Worm (Caenorhabditis elegans): ENCODE data around the gene col-101.

The col-101 gene

DNA sequence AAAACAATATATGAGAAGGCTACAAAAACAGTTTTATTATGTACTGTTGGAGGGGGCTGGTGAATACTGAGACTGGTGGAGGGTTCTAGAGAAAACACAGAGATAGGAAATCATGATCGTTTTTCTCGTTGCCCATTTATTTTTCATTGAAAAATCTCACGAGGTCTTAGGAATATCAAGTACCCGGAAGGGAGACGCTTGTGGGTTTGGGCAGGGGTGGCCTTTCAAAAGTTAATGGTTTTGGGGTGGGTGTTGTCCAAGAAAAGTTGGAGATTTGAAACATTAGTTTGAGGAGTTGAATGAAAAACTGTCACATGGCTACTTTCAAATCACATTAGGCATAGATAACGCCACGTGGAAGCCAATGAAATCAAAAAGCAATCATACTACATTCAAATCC is 32.1 kb downstream of the col-101 start:
- TF ChIP-seq W03F9.2 (tag; optimal IDR thresholded peaks at IDR 0.05) (no peak), him-1 (tag; optimal IDR thresholded peaks at IDR 0.05) (no peak), dao-5 (tag; optimal IDR thresholded peaks at IDR 0.05) (no peak)

DNA sequence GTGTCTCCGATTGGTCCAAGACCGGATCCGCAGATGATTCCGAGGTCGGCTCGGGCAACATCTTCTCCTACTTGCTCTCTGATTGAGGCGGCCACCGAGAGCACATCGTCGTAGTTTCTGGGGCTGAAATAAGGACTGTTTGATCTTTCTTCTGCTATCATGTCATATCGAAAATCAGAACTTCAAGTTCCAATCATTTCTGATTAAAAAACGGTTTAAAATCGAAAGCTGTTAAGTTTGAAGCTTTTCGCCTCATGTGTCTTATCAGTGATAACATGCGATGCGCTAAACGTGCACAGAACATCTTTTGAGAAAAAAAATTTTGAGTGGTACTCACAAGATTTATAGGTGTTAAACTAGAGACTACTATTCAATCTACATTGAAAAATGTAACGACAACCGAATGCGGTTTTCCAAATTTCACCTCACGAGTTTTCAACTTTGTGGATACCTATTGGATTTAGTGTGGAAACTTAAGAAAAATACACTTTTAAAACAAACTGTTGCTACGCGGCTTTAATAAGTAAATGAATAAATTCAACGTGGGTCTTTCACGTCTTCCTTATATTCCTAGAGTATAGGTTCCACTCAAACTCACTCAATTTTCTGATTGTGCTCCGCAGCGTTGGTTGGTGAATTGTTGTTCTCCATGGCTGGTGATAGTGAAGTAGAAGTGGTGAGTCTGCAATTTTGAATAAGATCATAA is 32.7 kb downstream of the col-101 start:
- TF ChIP-seq him-1 (tag; optimal IDR thresholded peaks at IDR 0.05) (no peak), dao-5 (tag; optimal IDR thresholded peaks at IDR 0.05) (no peak), W03F9.2 (tag; optimal IDR thresholded peaks at IDR 0.05) (no peak)

DNA sequence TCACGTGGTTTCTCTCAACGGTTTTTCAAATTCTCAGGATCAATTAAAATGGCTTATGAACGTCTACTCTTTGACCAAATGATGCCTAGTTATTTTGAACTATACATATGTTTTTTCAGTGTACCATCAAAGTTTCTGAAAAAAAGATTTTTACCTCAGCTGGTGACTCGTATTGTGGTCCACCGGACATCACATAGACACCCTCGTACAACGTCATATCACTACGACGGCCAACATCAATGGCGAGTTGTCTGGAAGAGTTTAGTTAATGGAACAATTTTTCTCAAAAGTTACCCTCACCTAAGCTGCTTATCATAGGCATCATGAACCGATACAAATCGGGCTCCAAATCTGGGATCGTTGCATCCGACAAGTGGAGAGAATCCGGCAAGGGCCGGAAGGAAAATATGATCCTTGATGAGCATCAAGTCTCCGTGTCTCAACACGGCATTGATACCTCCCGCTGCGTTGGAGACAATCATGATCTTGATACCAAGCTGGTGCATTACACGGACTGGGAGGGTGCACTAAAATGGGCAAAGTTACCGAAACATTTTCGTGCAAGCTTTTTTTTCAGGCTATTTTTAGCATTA is 33.6 kb downstream of the col-101 start:
- no peak for TF ChIP-seq him-1 (tag; optimal IDR thresholded peaks at IDR 0.05)
- TF ChIP-seq W03F9.2 (tag; optimal IDR thresholded peaks at IDR 0.05) = no peak
- no peak for TF ChIP-seq dao-5 (tag; optimal IDR thresholded peaks at IDR 0.05)

DNA sequence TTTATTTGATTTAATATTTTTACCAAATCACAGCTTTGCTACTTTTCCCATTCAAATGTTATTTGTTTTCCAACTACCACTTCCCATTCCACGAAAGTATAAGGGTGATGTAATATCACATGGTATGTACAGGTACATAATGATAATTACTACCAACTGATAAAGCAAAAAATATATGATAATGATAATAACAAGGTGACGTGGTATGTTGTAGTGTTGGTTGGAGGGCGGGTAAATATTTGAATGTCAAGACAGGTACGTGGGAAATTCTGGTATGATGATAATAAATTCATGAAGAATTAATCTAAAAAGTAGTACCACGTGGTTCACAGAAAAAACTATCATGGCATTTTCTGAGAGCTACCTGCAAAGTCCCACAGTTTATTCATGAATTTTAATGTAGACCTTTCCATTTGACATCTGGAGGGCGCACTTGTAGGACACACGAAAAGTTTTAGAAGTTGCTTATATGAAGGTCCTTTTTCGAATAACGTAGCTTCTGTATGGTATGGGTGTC is 34.9 kb downstream of the col-101 start:
- no peak for TF ChIP-seq him-1 (tag; optimal IDR thresholded peaks at IDR 0.05)

DNA sequence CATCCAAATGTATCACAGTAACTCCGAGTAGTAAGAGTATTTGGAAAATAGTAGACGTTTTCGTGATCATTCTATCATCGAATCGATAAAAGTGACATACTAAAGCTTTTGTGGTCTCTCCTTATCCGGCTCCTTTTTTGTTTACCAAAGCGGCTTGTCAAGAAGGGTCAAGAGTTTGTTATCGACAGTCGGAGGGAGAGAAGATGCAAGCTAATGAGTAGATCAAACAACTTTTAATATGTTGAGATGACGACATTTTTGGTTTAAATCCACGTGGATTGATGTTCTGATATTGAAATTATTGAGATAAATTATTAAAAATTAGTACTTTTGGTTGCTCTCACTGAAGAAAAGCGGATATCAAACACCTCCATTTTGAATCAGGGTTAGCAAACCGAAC is 35.5 kb downstream of the col-101 start, which contains the start of gene T21D12.7:
Gene T21D12.7, minus strand, starts transcription at position 101 of the 400 bp plus-strand sequence.
- no peak for TF ChIP-seq dao-5 (tag; optimal IDR thresholded peaks at IDR 0.05)
- no peak for TF ChIP-seq W03F9.2 (tag; optimal IDR thresholded peaks at IDR 0.05)
- no peak for TF ChIP-seq him-1 (tag; optimal IDR thresholded peaks at IDR 0.05)

DNA sequence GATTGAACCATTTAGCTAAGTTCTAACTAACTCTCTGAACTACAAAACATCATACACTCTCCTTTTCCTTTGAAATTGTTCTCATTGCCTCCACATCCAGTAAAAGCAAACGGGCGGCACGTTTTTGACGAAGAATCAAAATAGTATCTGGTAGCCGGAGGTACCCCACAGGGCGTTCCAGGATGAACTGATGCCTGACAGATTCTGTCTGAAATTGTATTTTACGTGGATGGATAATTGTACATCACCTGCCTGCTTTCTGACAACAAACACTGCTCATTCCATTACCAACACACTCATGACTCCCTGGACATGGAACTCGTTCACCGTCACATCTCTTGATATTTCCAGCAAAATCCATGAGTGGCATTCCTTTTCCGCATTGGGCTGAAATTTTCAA is 36.4 kb downstream of the col-101 start:
- TF ChIP-seq W03F9.2 (tag; optimal IDR thresholded peaks at IDR 0.05) = no peak
- no peak for TF ChIP-seq him-1 (tag; optimal IDR thresholded peaks at IDR 0.05)
- no peak for TF ChIP-seq dao-5 (tag; optimal IDR thresholded peaks at IDR 0.05)

DNA sequence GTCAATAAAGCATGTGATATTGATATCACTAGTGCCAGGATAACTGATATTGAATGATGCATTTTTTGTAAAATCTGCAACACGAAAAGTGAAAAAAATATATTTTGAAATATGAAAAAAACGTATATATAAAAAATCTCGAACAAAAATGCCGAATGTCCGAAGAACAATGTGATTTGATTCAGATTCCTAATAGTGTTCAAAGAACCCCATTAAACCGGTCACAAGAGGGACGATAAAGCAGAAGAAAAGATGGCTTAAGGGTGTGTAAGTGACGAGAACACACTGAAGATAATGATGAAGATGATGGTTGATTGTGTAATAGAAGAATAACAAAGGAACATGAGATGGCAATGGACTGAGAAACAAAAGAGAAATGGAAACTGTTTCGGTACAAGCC is 38.8 kb downstream of the col-101 start, which contains the start of gene T21D12.14:
Gene T21D12.14, minus strand, starts transcription at position 101 of the 400 bp plus-strand sequence.
- no peak for TF ChIP-seq him-1 (tag; optimal IDR thresholded peaks at IDR 0.05)
- no peak for TF ChIP-seq dao-5 (tag; optimal IDR thresholded peaks at IDR 0.05)

DNA sequence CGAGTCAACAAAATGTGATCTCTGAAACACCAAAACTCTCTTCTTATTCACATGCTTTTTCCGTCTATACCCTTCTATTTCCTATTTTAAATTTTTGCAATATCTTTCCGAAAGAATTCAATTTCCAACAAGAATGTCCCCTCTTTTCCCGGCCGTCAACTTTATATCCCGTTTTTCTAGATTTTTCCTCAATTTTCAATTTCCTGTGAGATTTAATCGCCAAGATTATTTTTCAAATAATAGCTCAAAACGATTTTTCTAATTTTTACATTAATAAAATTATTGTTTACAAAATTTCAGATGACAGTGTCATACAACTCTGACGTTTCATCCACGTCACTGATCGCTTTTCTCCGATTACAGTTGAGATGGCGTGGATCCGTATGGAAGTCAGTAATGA is 43.5 kb downstream of the col-101 start, which contains the start of gene best-19:
Gene best-19, plus strand, starts transcription at position 301 of the 400 bp plus-strand sequence.
- TF ChIP-seq him-1 (tag; optimal IDR thresholded peaks at IDR 0.05) (no peak), dao-5 (tag; optimal IDR thresholded peaks at IDR 0.05) (no peak)

DNA sequence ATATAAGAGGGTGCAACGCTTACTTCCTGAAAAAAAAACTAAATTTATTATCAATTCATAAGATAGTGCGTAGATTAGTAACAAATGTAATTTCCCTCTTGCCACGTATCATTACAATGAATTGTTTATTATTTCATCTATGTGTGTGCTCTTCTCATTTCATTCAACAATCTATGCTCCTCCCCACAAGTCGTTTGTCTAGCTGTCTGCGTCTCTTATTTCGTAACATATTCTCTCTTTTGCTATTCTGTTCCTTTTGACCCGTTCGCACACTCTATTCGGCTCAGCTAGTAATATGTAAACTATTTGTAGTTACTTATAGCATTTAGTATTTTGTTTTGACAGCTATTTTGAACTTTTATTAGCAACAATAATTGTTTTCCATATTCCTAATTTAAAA is 44.8 kb downstream of the col-101 start:
- TF ChIP-seq W03F9.2 (tag; optimal IDR thresholded peaks at IDR 0.05) (no peak), dao-5 (tag; optimal IDR thresholded peaks at IDR 0.05) (no peak), him-1 (tag; optimal IDR thresholded peaks at IDR 0.05) (no peak)

DNA sequence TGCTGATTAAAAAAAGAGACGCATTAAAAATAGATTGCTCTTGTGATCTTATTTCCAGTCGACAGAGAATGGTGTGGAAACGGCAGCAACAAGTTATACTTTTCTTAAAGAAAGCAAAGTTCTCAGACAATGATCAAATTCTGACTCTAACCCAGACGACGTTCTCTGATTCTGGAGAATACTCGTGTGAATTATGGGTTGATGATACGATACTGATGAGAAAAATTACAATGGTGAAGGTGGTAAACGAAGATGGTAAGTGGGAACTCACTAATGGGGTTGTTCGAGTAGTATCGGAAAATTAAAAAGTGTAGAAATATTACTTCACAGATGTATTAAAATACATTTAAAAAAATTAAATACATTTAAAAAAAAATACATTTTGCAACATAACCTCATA is 48.5 kb downstream of the col-101 start:
- TF ChIP-seq W03F9.2 (tag; optimal IDR thresholded peaks at IDR 0.05) = no peak
- TF ChIP-seq dao-5 (tag; optimal IDR thresholded peaks at IDR 0.05) = no peak
- no peak for TF ChIP-seq him-1 (tag; optimal IDR thresholded peaks at IDR 0.05)

Data from whole organism, L4/young adult.